Worm (Caenorhabditis elegans) whole organism, midembryonic: ENCODE measurements around the gene srr-10.

ENCODE experiments used
- cog-1 ChIP-seq: sonication (generic microtip); optimal IDR thresholded peaks from 2 replicates; lab custom pipeline; 2016; ENCODE audit warnings: missing genetic modification characterization, missing compliant biosample characterization
- flt-1 ChIP-seq: fragments of 200-800 bp; sonication (Bioruptor generic); IDR thresholded peaks from 2 replicates; pipeline ENCODE4 v1.3.6; 2022; ENCODE audit warnings: missing genetic modification characterization, missing compliant biosample characterization
- klf-2 ChIP-seq: fragments of 200-800 bp; sonication (Bioruptor generic); conservative IDR thresholded peaks from 2 replicates; pipeline ENCODE4 v1.3.6; 2022; ENCODE audit warnings: missing genetic modification reagents, missing genetic modification characterization, missing compliant biosample characterization
- med-1 ChIP-seq: sonication (generic microtip); optimal IDR thresholded peaks from 2 replicates; lab custom pipeline; 2017; ENCODE audit warnings: missing genetic modification characterization, mild to moderate bottlenecking, missing compliant biosample characterization, antibody characterized with exemption, missing genetic modification reagents; ENCODE audit not compliant: insufficient read depth
- ref-1 ChIP-seq: fragments of 200-800 bp; sonication (Bioruptor generic); conservative IDR thresholded peaks from 2 replicates; pipeline ENCODE4 v1.3.6; 2022; ENCODE audit warnings: missing genetic modification reagents, missing genetic modification characterization, missing compliant biosample characterization
- tab-1 ChIP-seq: fragments of 200-800 bp; sonication (Bioruptor generic); IDR thresholded peaks from 2 replicates; pipeline ENCODE4 v1.3.6; 2022; ENCODE audit warnings: missing genetic modification characterization, missing compliant biosample characterization
- ztf-23 ChIP-seq: fragments of 200-800 bp; sonication (Bioruptor generic); IDR thresholded peaks from 2 replicates; pipeline ENCODE4 v1.3.6; 2022; ENCODE audit warnings: missing genetic modification reagents, missing genetic modification characterization, missing compliant biosample characterization

- no peak for TF ChIP-seq tab-1 (GFP tag; lab: Robert Waterston, UW)
- TF ChIP-seq flt-1 = no peak
- no peak for TF ChIP-seq ref-1 (GFP tag; lab: Robert Waterston, UW)
- TF ChIP-seq ztf-23 = no peak
- no peak for TF ChIP-seq med-1
- TF ChIP-seq cog-1 = no peak
- no peak for TF ChIP-seq klf-2 (GFP tag; lab: Robert Waterston, UW)
These were observed 8.5 kb upstream of the srr-10 start for ce11 chrV:7726927-7727326.
